Worm (Caenorhabditis elegans): ENCODE results near the gene cutl-22.

DNA sequence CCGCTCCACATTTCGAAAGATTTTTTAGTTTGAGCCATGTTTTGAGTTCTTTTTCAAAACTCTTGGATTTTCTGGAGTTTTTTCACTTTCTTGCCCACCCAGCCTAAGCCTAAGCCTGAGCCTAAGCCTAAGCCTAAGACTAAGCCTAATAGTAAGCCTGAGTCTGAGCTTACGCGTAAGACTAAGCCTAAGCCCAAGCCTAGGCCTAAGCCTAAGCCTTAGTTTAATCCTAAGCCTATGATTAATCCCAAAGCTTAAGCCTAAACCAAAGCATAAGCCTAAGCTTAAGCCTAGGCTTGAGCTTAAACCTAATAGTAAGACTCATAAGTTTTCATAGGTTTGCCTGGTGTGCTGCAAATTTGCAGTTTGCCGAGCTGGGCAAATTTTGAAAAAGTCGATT is 718 bp downstream of the cutl-22 start:
- TF ChIP-seq pha-4 (tag; optimal IDR thresholded peaks at IDR 0.05): no peak
- no peak for TF ChIP-seq nhr-43 (tag; optimal IDR thresholded peaks at IDR 0.05; ENCODE audit: poor library complexity, severe bottlenecking)
- no peak for TF ChIP-seq ceh-16 (tag; optimal IDR thresholded peaks at IDR 0.05)
- no peak for TF ChIP-seq jun-1 (tag; optimal IDR thresholded peaks at IDR 0.05)
- TF ChIP-seq sea-2 (GFP tag; optimal IDR thresholded peaks at IDR 0.05): no peak
- no peak for TF ChIP-seq ceh-82 (tag; optimal IDR thresholded peaks at IDR 0.05)
- TF ChIP-seq egl-27 (tag; optimal IDR thresholded peaks at IDR 0.05): no peak
- TF ChIP-seq elt-1 (tag; optimal IDR thresholded peaks at IDR 0.05): no peak
- TF ChIP-seq fkh-10 (GFP tag; optimal IDR thresholded peaks at IDR 0.05): no peak
- no peak for TF ChIP-seq fos-1 (tag; optimal IDR thresholded peaks at IDR 0.05)
- no peak for TF ChIP-seq nhr-76 (tag; optimal IDR thresholded peaks at IDR 0.05)
- TF ChIP-seq ztf-4 (tag; optimal IDR thresholded peaks at IDR 0.05): no peak
